Worm (Caenorhabditis elegans): ENCODE measurements around the gene tps-1.

Gene tps-1

DNA sequence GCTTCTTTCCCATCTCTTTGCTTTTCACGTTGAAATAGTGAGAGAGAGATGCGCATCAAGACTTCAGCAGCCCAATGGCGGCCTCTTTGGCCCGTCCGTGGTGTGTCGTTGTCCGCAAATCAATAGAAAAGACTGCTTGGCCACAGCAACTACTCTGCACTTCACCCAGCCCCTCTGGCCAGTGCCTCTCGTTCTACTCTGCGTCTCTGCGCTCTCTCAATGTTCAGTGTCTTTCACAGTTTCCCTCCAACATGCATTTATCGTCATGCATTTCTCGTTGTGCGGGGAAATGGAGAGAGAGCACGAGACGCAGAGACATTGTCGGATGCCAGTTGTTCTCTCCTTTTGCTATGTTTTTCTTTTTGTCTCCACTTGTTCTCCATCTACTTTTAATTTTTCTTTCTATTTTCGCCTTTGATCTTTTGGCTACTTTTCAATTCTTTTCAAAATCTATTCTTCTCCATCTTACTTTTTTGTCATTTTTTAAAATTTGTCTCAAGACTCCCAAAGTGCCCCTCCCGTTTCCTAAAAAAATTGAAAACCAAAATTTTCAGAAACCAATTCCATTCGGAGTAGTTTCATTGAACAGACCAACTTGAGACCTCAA is 39.3 kb upstream of the tps-1 start, which contains the start of gene nhr-1 (continued):
- TF ChIP-seq cebp-1 (GFP tag; IDR thresholded peaks at IDR 0.05), result 0 out of 2 replicates have a peak, but pooled peaks have one; percentile 40
- peak; percentile 84 for TF ChIP-seq cebp-1 (tag; optimal IDR thresholded peaks at IDR 0.05)
- 0 out of 2 replicates have a peak, but pooled peaks have one; percentile 12 for TF ChIP-seq hsf-1 (GFP tag; IDR thresholded peaks at IDR 0.05)
- TF ChIP-seq sptf-2 (GFP tag; optimal IDR thresholded peaks at IDR 0.05), result peak; percentile 28
- TF ChIP-seq snpc-1.1 (tag; optimal IDR thresholded peaks at IDR 0.05; ENCODE audit: insufficient read depth), result no peak
- TF ChIP-seq sea-2 (GFP tag; IDR thresholded peaks at IDR 0.05), result no peak
- peak; percentile 38 for TF ChIP-seq ZK185.1 (tag; optimal IDR thresholded peaks at IDR 0.05; ENCODE audit: poor library complexity, severe bottlenecking)
- TF ChIP-seq die-1 (tag; optimal IDR thresholded peaks at IDR 0.05), result peak; percentile 40
- peak; percentile 59 for TF ChIP-seq ztf-22 (GFP tag; optimal IDR thresholded peaks at IDR 0.05)
- no peak for TF ChIP-seq egl-18 (GFP tag; IDR thresholded peaks at IDR 0.05)
- peak; percentile 74 for TF ChIP-seq B0336.3 (GFP tag; IDR thresholded peaks at IDR 0.05)
- TF ChIP-seq madf-10 (tag; optimal IDR thresholded peaks at IDR 0.05), result peak; percentile 42
- no peak for TF ChIP-seq F37B4.10 (GFP tag; IDR thresholded peaks at IDR 0.05)
- no peak for TF ChIP-seq F57C9.4 (tag; optimal IDR thresholded peaks at IDR 0.05)
- TF ChIP-seq C06A6.2 (GFP tag; conservative IDR thresholded peaks at IDR 0.05), result peak; percentile 65
- no peak for TF ChIP-seq F23B12.7 (tag; optimal IDR thresholded peaks at IDR 0.05; ENCODE audit: insufficient read depth)
- no peak for TF ChIP-seq tlf-1 (GFP tag; optimal IDR thresholded peaks at IDR 0.05)
- TF ChIP-seq ztf-26 (tag; optimal IDR thresholded peaks at IDR 0.05), result peak; percentile 58
- TF ChIP-seq dox-1 (GFP tag; IDR thresholded peaks at IDR 0.05), result peak; percentile 86
- TF ChIP-seq ceh-58 (GFP tag; IDR thresholded peaks at IDR 0.05), result no peak
- TF ChIP-seq athp-1 (tag; optimal IDR thresholded peaks at IDR 0.05), result peak; percentile 29
- TF ChIP-seq fkh-3 (tag; optimal IDR thresholded peaks at IDR 0.05), result no peak
- TF ChIP-seq somi-1 (GFP tag; optimal IDR thresholded peaks at IDR 0.05), result peak; percentile 76

DNA sequence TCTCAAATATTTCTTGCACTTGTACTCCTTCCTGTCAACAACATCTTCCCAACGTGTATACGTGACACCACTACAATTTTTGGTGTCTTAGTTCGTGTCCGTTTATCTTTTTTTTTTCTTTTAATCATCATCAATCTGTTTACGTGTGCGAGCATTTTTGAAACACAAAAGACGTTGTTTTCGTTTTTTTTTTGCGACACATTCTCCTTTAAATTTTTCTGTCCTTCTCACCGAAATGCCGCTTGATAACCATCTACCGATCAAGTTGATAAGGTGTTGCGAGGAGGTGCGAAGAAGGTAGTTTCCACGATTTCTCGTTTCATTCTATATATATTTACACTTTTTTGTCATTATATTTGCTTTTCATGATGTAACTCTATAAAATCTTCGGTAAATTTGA is 36.2 kb upstream of the tps-1 start:
- TF ChIP-seq nfya-2 (GFP tag; IDR thresholded peaks at IDR 0.05), result no peak
- no peak for TF ChIP-seq rec-8 (tag; optimal IDR thresholded peaks at IDR 0.05)
- TF ChIP-seq snpc-4 (GFP tag; optimal IDR thresholded peaks at IDR 0.05), result no peak
- TF ChIP-seq snpc-4 (tag; optimal IDR thresholded peaks at IDR 0.05), result no peak
- no peak for TF ChIP-seq bed-2 (GFP tag; IDR thresholded peaks at IDR 0.05)
- no peak for TF ChIP-seq nhr-27 (tag; optimal IDR thresholded peaks at IDR 0.05)
- no peak for TF ChIP-seq efl-1 (GFP tag; optimal IDR thresholded peaks at IDR 0.05)
- TF ChIP-seq nhr-80 (tag; optimal IDR thresholded peaks at IDR 0.05), result peak; percentile 50

DNA sequence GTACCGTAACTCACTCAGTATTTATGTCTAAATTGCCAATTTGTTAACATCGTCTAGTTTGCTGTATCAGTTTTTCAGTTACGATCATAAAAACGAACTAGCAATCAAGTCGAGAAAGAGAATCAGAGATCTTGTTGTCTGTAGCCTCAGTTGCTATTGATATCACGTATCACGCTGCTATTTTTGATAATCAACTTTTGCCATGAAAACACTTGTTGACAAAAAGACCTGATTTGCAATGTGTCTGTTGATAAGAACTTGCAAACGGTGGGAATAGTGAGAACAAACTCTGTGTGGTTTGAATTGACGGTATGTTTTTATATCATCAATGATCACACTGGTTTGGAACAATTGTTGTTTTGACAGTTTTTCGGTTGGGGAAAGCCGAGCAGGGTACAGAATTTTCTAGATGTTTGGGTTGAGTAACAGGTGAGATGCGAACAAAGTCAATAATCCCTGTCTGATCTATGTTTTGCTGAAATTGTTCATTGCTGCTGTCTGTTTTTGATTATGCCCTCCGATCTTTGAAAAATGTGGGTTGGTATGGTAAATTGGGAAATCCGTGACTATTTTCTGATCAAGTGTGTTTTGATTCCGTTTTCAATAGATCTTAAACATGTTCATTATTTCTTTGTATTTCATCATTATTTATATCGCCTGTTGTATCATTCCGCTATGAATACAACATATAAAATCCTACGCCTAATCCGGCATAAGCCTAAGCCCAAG is 34.9 kb upstream of the tps-1 start:
- TF ChIP-seq F39B2.1 (GFP tag; IDR thresholded peaks at IDR 0.05) (no peak), F52B5.7 (tag; optimal IDR thresholded peaks at IDR 0.05) (no peak), Y79H2A.3 (GFP tag; conservative IDR thresholded peaks at IDR 0.05) (no peak), F55B11.4 (tag; optimal IDR thresholded peaks at IDR 0.05; ENCODE audit: borderline replicate concordance, insufficient read depth) (no peak), zim-3 (tag; optimal IDR thresholded peaks at IDR 0.05) (no peak), snpc-3.4 (tag; optimal IDR thresholded peaks at IDR 0.05) (no peak), pha-4 (tag; optimal IDR thresholded peaks at IDR 0.05) (peak; percentile 60), him-1 (tag; optimal IDR thresholded peaks at IDR 0.05) (no peak), ekl-4 (GFP tag; IDR thresholded peaks at IDR 0.05) (no peak), nhr-80 (tag; optimal IDR thresholded peaks at IDR 0.05) (peak; percentile 73), somi-1 (GFP tag; optimal IDR thresholded peaks at IDR 0.05) (no peak), let-607 (tag; optimal IDR thresholded peaks at IDR 0.05) (no peak)

Measured in whole organism, young adult.